Worm (Caenorhabditis elegans): ENCODE measurements around the gene fipr-8.

ce11 chrV:10283444-10283843 is 43.7 kb upstream of the fipr-8 start, which contains the start of gene lys-3:
- no peak for TF ChIP-seq lin-11 (tag; optimal IDR thresholded peaks at IDR 0.05)
- no peak for TF ChIP-seq elt-2 (tag; optimal IDR thresholded peaks at IDR 0.05)
- no peak for TF ChIP-seq T23F11.4 (GFP tag; optimal IDR thresholded peaks at IDR 0.05)
- TF ChIP-seq ama-1 (optimal IDR thresholded peaks at IDR 0.05), result no peak
- no peak for TF ChIP-seq ceh-31 (tag; optimal IDR thresholded peaks at IDR 0.05)
- no peak for TF ChIP-seq Y22D7AL.16 (tag; optimal IDR thresholded peaks at IDR 0.05)
- no peak for TF ChIP-seq ceh-30 (tag; optimal IDR thresholded peaks at IDR 0.05)
- TF ChIP-seq fkh-10 (GFP tag; optimal IDR thresholded peaks at IDR 0.05), result no peak
- no peak for TF ChIP-seq fkh-6 (tag; optimal IDR thresholded peaks at IDR 0.05)
- no peak for TF ChIP-seq syd-9 (tag; optimal IDR thresholded peaks at IDR 0.05)
- TF ChIP-seq K02D7.2 (tag; optimal IDR thresholded peaks at IDR 0.05), result no peak
- no peak for TF ChIP-seq unc-55 (GFP tag; optimal IDR thresholded peaks at IDR 0.05)
- no peak for TF ChIP-seq pha-2 (tag; optimal IDR thresholded peaks at IDR 0.05)
- TF ChIP-seq tbx-2 (tag; optimal IDR thresholded peaks at IDR 0.05), result no peak
